Worm (Caenorhabditis elegans) whole organism, late embryonic: ENCODE measurements around the gene ZK688.10.

Experiments used
- C38D4.7 ChIP-seq: fragments of 200-800 bp; sonication (Bioruptor generic); optimal IDR thresholded peaks from 2 replicates; lab custom pipeline; 2018; ENCODE audit warnings: mild to moderate bottlenecking, missing genetic modification characterization, moderate library complexity, missing compliant biosample characterization
- F13H6.1 ChIP-seq: sonication (generic microtip); optimal IDR thresholded peaks from 2 replicates; lab custom pipeline; 2016; ENCODE audit warnings: missing genetic modification characterization, missing compliant biosample characterization
- K02D7.2 ChIP-seq: sonication (generic microtip); optimal IDR thresholded peaks from 2 replicates; lab custom pipeline; 2017; ENCODE audit warnings: mild to moderate bottlenecking, missing genetic modification characterization, missing compliant biosample characterization
- K09A11.1 ChIP-seq: sonication (generic microtip); optimal IDR thresholded peaks from 2 replicates; lab custom pipeline; 2017; ENCODE audit warnings: antibody characterized with exemption, mild to moderate bottlenecking, missing genetic modification characterization, missing compliant biosample characterization; ENCODE audit not compliant: insufficient read depth
- ahr-1 ChIP-seq: sonication (generic microtip); optimal IDR thresholded peaks from 2 replicates; lab custom pipeline; 2016; ENCODE audit warnings: missing genetic modification characterization, missing compliant biosample characterization
- ama-1 ChIP-seq: fragments of 150-350 bp; optimal IDR thresholded peaks from 2 replicates; lab custom pipeline; 2014
- ceh-19 ChIP-seq: fragments of 200-800 bp; sonication (Bioruptor generic); optimal IDR thresholded peaks from 2 replicates; lab custom pipeline; 2018; ENCODE audit warnings: mild to moderate bottlenecking, missing genetic modification characterization, missing compliant biosample characterization
- ceh-22 ChIP-seq: sonication (generic microtip); optimal IDR thresholded peaks from 2 replicates; lab custom pipeline; 2017; ENCODE audit warnings: missing biosample characterization, missing genetic modification characterization
- ceh-34 ChIP-seq: sonication (generic microtip); optimal IDR thresholded peaks from 2 replicates; lab custom pipeline; 2016; ENCODE audit warnings: mild to moderate bottlenecking, missing genetic modification characterization, missing compliant biosample characterization
- ceh-48 ChIP-seq: sonication (generic microtip); optimal IDR thresholded peaks from 2 replicates; lab custom pipeline; 2016; ENCODE audit warnings: missing genetic modification characterization, inconsistent platforms, missing compliant biosample characterization
- ceh-9 ChIP-seq: sonication (generic microtip); optimal IDR thresholded peaks from 2 replicates; lab custom pipeline; 2016; ENCODE audit warnings: mild to moderate bottlenecking, missing genetic modification characterization, inconsistent platforms, missing compliant biosample characterization
- dmd-4 ChIP-seq: sonication (generic microtip); optimal IDR thresholded peaks from 2 replicates; lab custom pipeline; 2016; ENCODE audit warnings: borderline replicate concordance, missing genetic modification characterization, missing compliant biosample characterization
- dve-1 ChIP-seq: sonication (generic microtip); optimal IDR thresholded peaks from 2 replicates; lab custom pipeline; 2017; ENCODE audit warnings: antibody characterized with exemption, mild to moderate bottlenecking, missing genetic modification characterization, missing compliant biosample characterization
- ets-4 ChIP-seq: sonication (generic microtip); optimal IDR thresholded peaks from 2 replicates; lab custom pipeline; 2016; ENCODE audit warnings: missing genetic modification characterization, missing compliant biosample characterization
- fax-1 ChIP-seq: sonication (generic microtip); optimal IDR thresholded peaks from 2 replicates; lab custom pipeline; 2016; ENCODE audit warnings: missing genotype, missing genetic modification characterization, missing compliant biosample characterization
- fkh-6 ChIP-seq: sonication (generic microtip); optimal IDR thresholded peaks from 2 replicates; lab custom pipeline; 2016; ENCODE audit warnings: missing genetic modification characterization, missing compliant biosample characterization
- hlh-13 ChIP-seq: fragments of 200-800 bp; sonication (Bioruptor generic); optimal IDR thresholded peaks from 2 replicates; lab custom pipeline; 2018; ENCODE audit warnings: mild to moderate bottlenecking, missing genetic modification characterization, missing compliant biosample characterization
- hlh-15 ChIP-seq: sonication (generic microtip); optimal IDR thresholded peaks from 2 replicates; lab custom pipeline; 2016; ENCODE audit warnings: missing genetic modification characterization, missing compliant biosample characterization
- hlh-8 ChIP-seq: sonication (generic microtip); optimal IDR thresholded peaks from 2 replicates; lab custom pipeline; 2016; ENCODE audit warnings: missing genotype, missing genetic modification characterization, missing compliant biosample characterization
- lim-6 ChIP-seq: sonication (generic microtip); optimal IDR thresholded peaks from 2 replicates; lab custom pipeline; 2016; ENCODE audit warnings: missing genetic modification characterization, missing compliant biosample characterization
- madf-2 ChIP-seq: sonication (generic microtip); optimal IDR thresholded peaks from 2 replicates; lab custom pipeline; 2017; ENCODE audit warnings: missing genetic modification characterization, missing compliant biosample characterization
- nfya-1 ChIP-seq: sonication (generic microtip); optimal IDR thresholded peaks from 2 replicates; lab custom pipeline; 2017; ENCODE audit warnings: missing genetic modification characterization, mild to moderate bottlenecking, missing compliant biosample characterization, antibody characterized with exemption, moderate library complexity
- nhr-232 ChIP-seq: sonication (generic microtip); optimal IDR thresholded peaks from 2 replicates; lab custom pipeline; 2016; ENCODE audit warnings: missing genetic modification characterization, missing compliant biosample characterization
- npax-4 ChIP-seq: sonication (generic microtip); optimal IDR thresholded peaks from 2 replicates; lab custom pipeline; 2016; ENCODE audit warnings: missing genetic modification characterization, missing compliant biosample characterization
- pag-3 ChIP-seq: sonication (generic microtip); optimal IDR thresholded peaks from 2 replicates; lab custom pipeline; 2016; ENCODE audit warnings: missing compliant biosample characterization, missing genetic modification characterization, borderline replicate concordance
- pat-9 ChIP-seq: fragments of 200-800 bp; sonication (Bioruptor generic); optimal IDR thresholded peaks from 2 replicates; lab custom pipeline; 2018; ENCODE audit warnings: mild to moderate bottlenecking, missing genetic modification characterization, moderate library complexity, missing compliant biosample characterization
- pax-1 ChIP-seq: fragments of 150-350 bp; optimal IDR thresholded peaks from 2 replicates; lab custom pipeline; 2014; ENCODE audit warnings: missing biosample characterization, missing genetic modification characterization
- pha-2 ChIP-seq: sonication (generic microtip); optimal IDR thresholded peaks from 2 replicates; lab custom pipeline; 2017; ENCODE audit warnings: mild to moderate bottlenecking, missing genetic modification characterization, missing compliant biosample characterization
- ref-2 ChIP-seq: sonication (generic microtip); optimal IDR thresholded peaks from 2 replicates; lab custom pipeline; 2016; ENCODE audit warnings: missing genetic modification characterization, missing compliant biosample characterization
- sdc-2 ChIP-seq: sonication (generic microtip); optimal IDR thresholded peaks from 2 replicates; lab custom pipeline; 2016; ENCODE audit warnings: missing genotype, missing genetic modification characterization, missing compliant biosample characterization
- syd-9 ChIP-seq: sonication (generic microtip); optimal IDR thresholded peaks from 2 replicates; lab custom pipeline; 2016; ENCODE audit warnings: mild to moderate bottlenecking, missing genetic modification characterization, moderate library complexity, missing compliant biosample characterization
- tbx-2 ChIP-seq: sonication (generic microtip); optimal IDR thresholded peaks from 2 replicates; lab custom pipeline; 2016; ENCODE audit warnings: missing genetic modification characterization, missing compliant biosample characterization
- ttx-3 ChIP-seq: sonication (generic microtip); optimal IDR thresholded peaks from 2 replicates; lab custom pipeline; 2016; ENCODE audit warnings: missing genetic modification reagents, missing genetic modification characterization, missing compliant biosample characterization
- unc-86 ChIP-seq: sonication (generic microtip); optimal IDR thresholded peaks from 2 replicates; lab custom pipeline; 2016; ENCODE audit warnings: missing genetic modification characterization, missing compliant biosample characterization
- zip-5 ChIP-seq: sonication (generic microtip); optimal IDR thresholded peaks from 2 replicates; lab custom pipeline; 2016; ENCODE audit warnings: missing genetic modification characterization, missing compliant biosample characterization
- ztf-16 ChIP-seq: sonication (generic microtip); optimal IDR thresholded peaks from 2 replicates; lab custom pipeline; 2017; ENCODE audit warnings: missing genetic modification characterization, missing compliant biosample characterization

The ZK688.10 gene

ce11 chrIII:7878852-7879329 lies 17.9 kb downstream of the ZK688.10 start, which contains the start of gene sup-18:
TSS of gene sup-18 (minus strand) at chrIII:7878902.
- TF ChIP-seq C38D4.7 (GFP tag; lab: Kevin White, UChicago), result no peak
- TF ChIP-seq sdc-2 (tag; lab: Kevin White, UChicago), result no peak
- TF ChIP-seq ttx-3 (tag; lab: Kevin White, UChicago), result no peak
- TF ChIP-seq, all 69 proteins: peak for 0

ce11 chrIII:7877090-7877489 lies 19.7 kb downstream of the ZK688.10 start:
- no peak for TF ChIP-seq unc-86 (tag; lab: Kevin White, UChicago)
- no peak for TF ChIP-seq npax-4 (tag; lab: Kevin White, UChicago)

- no peak for TF ChIP-seq fkh-6 (tag; lab: Kevin White, UChicago)
- no peak for TF ChIP-seq pax-1 (tag; lab: Kevin White, UChicago)
- TF ChIP-seq ceh-9, result no peak
- no peak for TF ChIP-seq hlh-13 (GFP tag; lab: Kevin White, UChicago)
- no peak for TF ChIP-seq ceh-34 (tag; lab: Kevin White, UChicago)
- TF ChIP-seq ceh-22 (tag; lab: Kevin White, UChicago), result no peak
- no peak for TF ChIP-seq madf-2 (tag; lab: Kevin White, UChicago)
- no peak for TF ChIP-seq ztf-16
- TF ChIP-seq ama-1 (lab: Kevin White, UChicago), result no peak
- TF ChIP-seq ceh-48 (tag; lab: Kevin White, UChicago), result no peak
- TF ChIP-seq zip-5 (tag; lab: Kevin White, UChicago), result no peak
- no peak for TF ChIP-seq syd-9 (tag; lab: Kevin White, UChicago)
- TF ChIP-seq lim-6 (tag; lab: Kevin White, UChicago), result no peak
- TF ChIP-seq pag-3 (tag; lab: Kevin White, UChicago), result no peak
These were observed 23.3 kb downstream of the ZK688.10 start, which contains the start of gene tyr-1 for ce11 chrIII:7873481-7873880. TSS of gene tyr-1 (plus strand) at chrIII:7873781.

- no peak for TF ChIP-seq ref-2
- no peak for TF ChIP-seq nhr-232
These were observed 24.0 kb downstream of the ZK688.10 start for ce11 chrIII:7872776-7873175.

ce11 chrIII:7866189-7866588 lies 30.6 kb downstream of the ZK688.10 start, which contains the start of gene cup-4:
TSS of gene cup-4 (plus strand) at chrIII:7866489.
- TF ChIP-seq dmd-4 (tag; lab: Kevin White, UChicago), result no peak
- TF ChIP-seq fax-1 (tag; lab: Kevin White, UChicago), result no peak
- TF ChIP-seq pat-9 (tag; lab: Kevin White, UChicago), result no peak
- no peak for TF ChIP-seq tbx-2 (tag; lab: Kevin White, UChicago)
- TF ChIP-seq F13H6.1, result no peak
- no peak for TF ChIP-seq pha-2
- no peak for TF ChIP-seq unc-86 (tag; lab: Kevin White, UChicago)
- no peak for TF ChIP-seq ceh-19
- TF ChIP-seq ets-4 (tag; lab: Kevin White, UChicago), result no peak
- TF ChIP-seq hlh-15 (tag; lab: Kevin White, UChicago), result no peak
- no peak for TF ChIP-seq hlh-8 (tag; lab: Kevin White, UChicago)
- TF ChIP-seq nfya-1 (tag; lab: Kevin White, UChicago), result no peak
- TF ChIP-seq, all 69 proteins: peak for 0

ce11 chrIII:7865238-7865761 lies 31.5 kb downstream of the ZK688.10 start, which contains the start of gene slc-17.3:
TSS of gene slc-17.3 (minus strand) at chrIII:7865288.
- TF ChIP-seq K02D7.2 (tag; lab: Kevin White, UChicago), result no peak
- TF ChIP-seq dve-1 (tag; lab: Kevin White, UChicago), result no peak
- TF ChIP-seq ama-1 (lab: Kevin White, UChicago), result no peak
- TF ChIP-seq nhr-232, result no peak
- TF ChIP-seq ahr-1, result no peak
- no peak for TF ChIP-seq K09A11.1 (tag; lab: Kevin White, UChicago)
